Fruit fly (Drosophila melanogaster): ENCODE measurements around the gene Sr-CIV.

The Sr-CIV gene

DNA sequence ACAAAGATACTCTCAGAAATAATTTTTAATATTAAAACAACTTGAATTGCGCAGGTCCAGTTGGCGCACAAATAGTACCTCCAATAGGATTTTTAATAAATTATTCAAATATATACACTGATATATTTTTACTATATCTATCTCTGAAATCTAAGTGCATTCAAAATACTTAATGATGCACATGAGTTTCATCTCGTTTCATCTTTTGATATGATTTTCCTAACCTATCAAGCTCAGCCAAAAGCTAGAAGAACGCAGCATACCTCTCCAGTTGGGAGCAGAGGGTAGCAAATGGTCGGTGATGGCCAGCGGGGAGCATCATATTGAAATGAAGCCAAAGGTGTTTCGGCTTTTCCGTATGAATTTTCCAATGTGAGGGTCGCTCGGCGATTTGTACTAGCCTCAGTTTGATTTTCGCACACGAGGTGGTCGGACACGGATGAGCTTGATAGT, 899 bp upstream of the Sr-CIV start, which contains the start of gene CG8852 (continued):
- TF ChIP-seq otp (GFP tag; IDR thresholded peaks at IDR 0.05), result no peak
- TF ChIP-seq row (GFP tag; IDR thresholded peaks at IDR 0.05), result peak; percentile 76
- TF ChIP-seq cg (GFP tag; optimal IDR thresholded peaks at IDR 0.05), result no peak
- TF ChIP-seq CG32532 (GFP tag; IDR thresholded peaks at IDR 0.05), result peak; percentile 58
- TF ChIP-seq br (optimal IDR thresholded peaks at IDR 0.05), result no peak
- TF ChIP-seq CG11456 (GFP tag; IDR thresholded peaks at IDR 0.05), result no peak
- TF ChIP-seq CG17568 (GFP tag; optimal IDR thresholded peaks at IDR 0.05), result no peak
- no peak for TF ChIP-seq Neu2 (GFP tag; optimal IDR thresholded peaks at IDR 0.05; ENCODE audit: borderline replicate concordance)
- no peak for TF ChIP-seq cwo (GFP tag; optimal IDR thresholded peaks at IDR 0.05)
- peak; percentile 32 for TF ChIP-seq CG8924 (tag; optimal IDR thresholded peaks at IDR 0.05)
- peak; percentile 28; the same call in 1 of the 2 replicates for TF ChIP-seq CG10366 (GFP tag; IDR thresholded peaks at IDR 0.05)
- TF ChIP-seq Side (GFP tag; optimal IDR thresholded peaks at IDR 0.05), result no peak
- TF ChIP-seq ssp (GFP tag; IDR thresholded peaks at IDR 0.05), result no peak
- TF ChIP-seq dpn (GFP tag; optimal IDR thresholded peaks at IDR 0.05), result peak in 1 of 2 experiments; percentile 9
- peak; percentile 20; the same call in 1 of the 3 replicates for TF ChIP-seq Aef1 (GFP tag; IDR thresholded peaks at IDR 0.05)
- TF ChIP-seq esg (GFP tag; conservative IDR thresholded peaks at IDR 0.05), result peak; percentile 35; the same call in 1 of the 2 replicates
- no peak for TF ChIP-seq ken (GFP tag; IDR thresholded peaks at IDR 0.05)
- no peak for TF ChIP-seq danr (GFP tag; IDR thresholded peaks at IDR 0.05)
- peak; percentile 16 for TF ChIP-seq Hr3 (GFP tag; optimal IDR thresholded peaks at IDR 0.05)

DNA sequence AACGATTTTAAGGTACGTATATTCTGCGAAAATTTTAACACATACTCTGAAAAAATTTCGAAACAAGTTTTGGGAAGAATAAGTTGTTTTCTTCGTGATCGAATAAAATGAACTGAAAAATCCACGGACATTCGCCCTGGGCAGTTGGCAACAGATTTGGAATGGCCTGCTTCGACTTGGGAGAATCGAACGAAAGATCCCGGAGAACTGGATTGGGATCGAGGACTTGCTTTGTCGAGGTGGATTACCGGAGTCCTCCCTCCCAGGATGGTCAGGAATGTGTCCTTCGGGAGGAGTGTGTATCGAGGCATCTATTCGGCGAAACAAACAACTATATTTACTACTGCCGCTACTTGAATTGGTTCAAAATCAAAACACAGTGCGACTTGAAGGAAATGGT, 4.3 kb downstream of the Sr-CIV start, which contains the start of the genes CG3213 and CG8851:
Gene CG3213, minus strand, starts transcription at position 101 of the 400 bp plus-strand sequence.
Gene CG8851, plus strand, starts transcription at position 127 of the 400 bp plus-strand sequence.
- TF ChIP-seq GATAe (GFP tag; conservative IDR thresholded peaks at IDR 0.05), result no peak
- TF ChIP-seq CG7963 (GFP tag; IDR thresholded peaks at IDR 0.05; ENCODE audit: partially characterized antibody), result no peak
- TF ChIP-seq MBD-R2 (GFP tag; IDR thresholded peaks at IDR 0.05), result no peak
- no peak for TF ChIP-seq Nf-YB (GFP tag; optimal IDR thresholded peaks at IDR 0.05)
- TF ChIP-seq pnt (GFP tag; optimal IDR thresholded peaks at IDR 0.05), result no peak
- no peak for TF ChIP-seq nom (GFP tag; optimal IDR thresholded peaks at IDR 0.05)
- TF ChIP-seq CG4820 (GFP tag; optimal IDR thresholded peaks at IDR 0.05), result no peak
- TF ChIP-seq CG14710 (tag; optimal IDR thresholded peaks at IDR 0.05), result no peak
- no peak for TF ChIP-seq E2f1 (GFP tag; IDR thresholded peaks at IDR 0.05)
- TF ChIP-seq CG31224 (GFP tag; IDR thresholded peaks at IDR 0.05), result no peak
- TF ChIP-seq Fer1 (GFP tag; optimal IDR thresholded peaks at IDR 0.05), result no peak
- no peak for TF ChIP-seq CG10366 (GFP tag; IDR thresholded peaks at IDR 0.05)
- no peak for TF ChIP-seq CG18262 (tag; optimal IDR thresholded peaks at IDR 0.05)
- no peak for TF ChIP-seq cas (GFP tag; IDR thresholded peaks at IDR 0.05)
- TF ChIP-seq CG8924 (tag; optimal IDR thresholded peaks at IDR 0.05), result no peak
- no peak for TF ChIP-seq Side (GFP tag; optimal IDR thresholded peaks at IDR 0.05)
- TF ChIP-seq CoRest (tag; optimal IDR thresholded peaks at IDR 0.05), result no peak
- no peak for TF ChIP-seq hbn (GFP tag; IDR thresholded peaks at IDR 0.05; ENCODE audit: partially characterized antibody)
- TF ChIP-seq exex (tag; optimal IDR thresholded peaks at IDR 0.05), result no peak

DNA sequence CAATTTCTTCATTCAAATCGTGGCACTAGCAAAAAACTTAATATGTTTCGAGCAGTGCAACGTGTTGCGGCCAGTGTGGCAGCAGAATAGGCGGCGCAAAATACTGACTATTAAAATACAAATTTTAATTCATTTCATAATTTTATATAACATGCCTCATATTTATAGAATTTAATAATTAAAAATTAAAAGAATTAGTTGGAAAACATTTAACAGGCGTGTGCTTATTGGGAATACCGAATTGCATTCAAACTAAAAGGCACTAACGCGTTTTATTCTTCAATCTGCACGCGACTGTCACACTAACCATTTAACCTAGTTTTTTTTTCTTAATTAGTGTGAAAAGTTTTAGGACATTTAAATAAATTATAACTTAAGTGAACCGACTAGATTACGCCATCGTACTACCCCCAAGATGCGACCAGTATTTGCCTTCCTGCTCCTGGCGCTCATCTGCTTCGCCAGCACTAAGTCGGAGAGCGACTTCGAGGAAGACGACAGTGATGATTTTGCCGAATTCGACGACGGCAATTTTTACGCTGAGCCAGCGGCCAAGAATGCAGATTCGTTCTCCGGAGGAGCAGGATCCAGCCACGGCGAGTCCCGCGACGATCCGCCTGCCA, 9.2 kb downstream of the Sr-CIV start, which contains the start of the genes LeuRS and CG17593:
Gene LeuRS, minus strand, starts transcription at position 88 of the 623 bp plus-strand sequence.
Gene CG17593, plus strand, starts transcription at position 304 of the 623 bp plus-strand sequence.
- peak; percentile 70 for TF ChIP-seq gfzf (GFP tag; optimal IDR thresholded peaks at IDR 0.05)
- TF ChIP-seq dm (GFP tag; optimal IDR thresholded peaks at IDR 0.05), result peak; percentile 39
- TF ChIP-seq Max (GFP tag; optimal IDR thresholded peaks at IDR 0.05), result peak; percentile 58
- no peak for TF ChIP-seq CG12744 (GFP tag; optimal IDR thresholded peaks at IDR 0.05)
- peak; percentile 51 for TF ChIP-seq CG17829 (tag; optimal IDR thresholded peaks at IDR 0.05)
- TF ChIP-seq exex (tag; optimal IDR thresholded peaks at IDR 0.05), result peak; percentile 20
- no peak for TF ChIP-seq stc (GFP tag; IDR thresholded peaks at IDR 0.05)
- TF ChIP-seq wek (GFP tag; optimal IDR thresholded peaks at IDR 0.05), result no peak
- TF ChIP-seq MBD-R2 (GFP tag; IDR thresholded peaks at IDR 0.05), result peak; percentile 61
- TF ChIP-seq dimm (GFP tag; IDR thresholded peaks at IDR 0.05), result no peak
- TF ChIP-seq Xrp1 (GFP tag; IDR thresholded peaks at IDR 0.05), result no peak
- peak; percentile 60 for TF ChIP-seq CG10267 (tag; optimal IDR thresholded peaks at IDR 0.05)
- peak; percentile 81 for TF ChIP-seq YL-1 (GFP tag; optimal IDR thresholded peaks at IDR 0.05)
- peak; percentile 80 for TF ChIP-seq bigmax (GFP tag; optimal IDR thresholded peaks at IDR 0.05)
- peak; percentile 74 for TF ChIP-seq Hr3 (GFP tag; optimal IDR thresholded peaks at IDR 0.05)
- TF ChIP-seq Scr (GFP tag; IDR thresholded peaks at IDR 0.05; ENCODE audit: partially characterized antibody), result 0 out of 2 replicates have a peak, but pooled peaks have one; percentile 24
- peak; percentile 13 for TF ChIP-seq CTCF (GFP tag; optimal IDR thresholded peaks at IDR 0.05)

Measured in whole organism, embryonic.